Worm (Caenorhabditis elegans) whole organism, midembryonic: ENCODE data around the gene ctsa-1.1.

Source experiments
- T22C8.4 ChIP-seq: fragments of 200-800 bp; sonication (Bioruptor generic); IDR thresholded peaks from 2 replicates; pipeline ENCODE4 v1.3.6; 2022; ENCODE audit warnings: missing genetic modification characterization, missing compliant biosample characterization
- cog-1 ChIP-seq: sonication (generic microtip); optimal IDR thresholded peaks from 2 replicates; lab custom pipeline; 2016; ENCODE audit warnings: missing genetic modification characterization, missing compliant biosample characterization
- flt-1 ChIP-seq: fragments of 200-800 bp; sonication (Bioruptor generic); IDR thresholded peaks from 2 replicates; pipeline ENCODE4 v1.3.6; 2022; ENCODE audit warnings: missing genetic modification characterization, missing compliant biosample characterization
- klf-2 ChIP-seq: fragments of 200-800 bp; sonication (Bioruptor generic); conservative IDR thresholded peaks from 2 replicates; pipeline ENCODE4 v1.3.6; 2022; ENCODE audit warnings: missing genetic modification reagents, missing genetic modification characterization, missing compliant biosample characterization
- ztf-23 ChIP-seq: fragments of 200-800 bp; sonication (Bioruptor generic); IDR thresholded peaks from 2 replicates; pipeline ENCODE4 v1.3.6; 2022; ENCODE audit warnings: missing genetic modification reagents, missing genetic modification characterization, missing compliant biosample characterization
- ztf-29 ChIP-seq: fragments of 200-800 bp; sonication (Bioruptor generic); IDR thresholded peaks from 2 replicates; pipeline ENCODE4 v1.3.6; 2022; ENCODE audit warnings: missing genetic modification reagents, missing genetic modification characterization, missing compliant biosample characterization

ce11 chrII:4776933-4777332 is 39.5 kb downstream of the ctsa-1.1 start, which contains the start of gene F26G1.11:
- TF ChIP-seq ztf-29 (GFP tag; lab: Robert Waterston, UW) (no peak), flt-1 (no peak), cog-1 (tag; lab: Kevin White, UChicago) (no peak), klf-2 (GFP tag; lab: Robert Waterston, UW) (no peak), T22C8.4 (GFP tag; lab: Robert Waterston, UW) (no peak), ztf-23 (GFP tag; lab: Robert Waterston, UW) (no peak)
